Worm (Caenorhabditis elegans): ENCODE data around the gene mans-2.

Gene mans-2

DNA sequence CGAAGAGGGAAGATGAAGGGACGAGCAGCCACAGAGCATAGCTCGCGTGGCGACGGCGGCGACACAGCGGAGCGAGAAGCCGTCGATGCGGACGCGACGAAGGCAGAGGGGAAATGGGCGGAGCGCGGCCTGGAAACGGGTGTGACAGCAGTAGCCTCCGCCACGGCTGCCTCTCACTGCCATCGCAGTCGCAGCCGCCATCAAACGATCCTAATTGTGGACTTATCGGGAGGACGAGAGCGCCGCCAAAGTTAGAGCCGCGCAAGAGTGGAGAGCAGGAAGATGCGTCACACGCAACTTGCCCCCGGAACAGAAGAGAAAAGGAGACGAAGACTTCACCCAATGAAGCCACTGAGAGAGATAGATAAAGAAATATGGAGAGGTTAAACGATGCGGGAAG, 39.0 kb upstream of the mans-2 start:
- TF ChIP-seq efl-1 (optimal IDR thresholded peaks at IDR 0.05) (no peak), efl-1 (GFP tag; optimal IDR thresholded peaks at IDR 0.05 in 1 of 2) (no peak), skn-1 (tag; optimal IDR thresholded peaks at IDR 0.05) (no peak), mep-1 (tag; optimal IDR thresholded peaks at IDR 0.05) (peak; percentile 2), nhr-77 (tag; optimal IDR thresholded peaks at IDR 0.05) (no peak), C34B4.2 (tag; optimal IDR thresholded peaks at IDR 0.05) (no peak), unc-62 (GFP tag; optimal IDR thresholded peaks at IDR 0.05) (no peak), lin-35 (GFP tag; optimal IDR thresholded peaks at IDR 0.05) (peak in 1 of 2 experiments; percentile 8), alr-1 (tag; optimal IDR thresholded peaks at IDR 0.05; ENCODE audit: borderline replicate concordance) (no peak), fos-1 (tag; optimal IDR thresholded peaks at IDR 0.05) (no peak), pax-3 (tag; optimal IDR thresholded peaks at IDR 0.05) (no peak), lin-15B (tag; optimal IDR thresholded peaks at IDR 0.05) (no peak), vab-15 (tag; optimal IDR thresholded peaks at IDR 0.05) (no peak), pqm-1 (tag; optimal IDR thresholded peaks at IDR 0.05) (no peak), sup-37 (GFP tag; optimal IDR thresholded peaks at IDR 0.05) (no peak), nhr-19 (GFP tag; conservative IDR thresholded peaks at IDR 0.05) (0 out of 2 replicates have a peak, but pooled peaks have one; percentile 6), snu-23 (GFP tag; optimal IDR thresholded peaks at IDR 0.05) (peak; percentile 15), lin-39 (tag; optimal IDR thresholded peaks at IDR 0.05) (no peak), ceh-8 (GFP tag; optimal IDR thresholded peaks at IDR 0.05) (peak; percentile 73), xbp-1 (tag; optimal IDR thresholded peaks at IDR 0.05) (peak; percentile 17), nhr-237 (tag; optimal IDR thresholded peaks at IDR 0.05) (no peak), nhr-47 (tag; optimal IDR thresholded peaks at IDR 0.05) (peak; percentile 51), nhr-71 (tag; optimal IDR thresholded peaks at IDR 0.05) (peak; percentile 63), dsc-1 (tag; optimal IDR thresholded peaks at IDR 0.05) (peak; percentile 20), jun-1 (tag; optimal IDR thresholded peaks at IDR 0.05) (no peak), unc-130 (tag; optimal IDR thresholded peaks at IDR 0.05) (no peak), sptf-1 (tag; optimal IDR thresholded peaks at IDR 0.05) (no peak), snpc-4 (tag; optimal IDR thresholded peaks at IDR 0.05) (no peak), ceh-90 (tag; optimal IDR thresholded peaks at IDR 0.05) (no peak), ceh-88 (GFP tag; IDR thresholded peaks at IDR 0.05) (no peak), irx-1 (tag; optimal IDR thresholded peaks at IDR 0.05) (peak; percentile 26), nhr-84 (tag; optimal IDR thresholded peaks at IDR 0.05) (no peak), aly-2 (tag; optimal IDR thresholded peaks at IDR 0.05) (no peak), grh-1 (GFP tag; IDR thresholded peaks at IDR 0.05) (no peak), rnt-1 (tag; optimal IDR thresholded peaks at IDR 0.05) (no peak), hlh-17 (GFP tag; optimal IDR thresholded peaks at IDR 0.05; ENCODE audit: borderline replicate concordance) (no peak), hpl-2 (GFP tag; optimal IDR thresholded peaks at IDR 0.05) (no peak), nhr-11 (tag; optimal IDR thresholded peaks at IDR 0.05) (no peak), lir-3 (tag; optimal IDR thresholded peaks at IDR 0.05; ENCODE audit: poor library complexity) (no peak), efl-3 (GFP tag; optimal IDR thresholded peaks at IDR 0.05) (no peak), elt-2 (tag; optimal IDR thresholded peaks at IDR 0.05) (no peak), nhr-76 (tag; optimal IDR thresholded peaks at IDR 0.05) (no peak), aha-1 (tag; optimal IDR thresholded peaks at IDR 0.05) (no peak), blmp-1 (tag; optimal IDR thresholded peaks at IDR 0.05) (no peak), ceh-63 (GFP tag; optimal IDR thresholded peaks at IDR 0.05) (peak; percentile 82), fkh-4 (tag; optimal IDR thresholded peaks at IDR 0.05; ENCODE audit: borderline replicate concordance) (no peak), zag-1 (tag; optimal IDR thresholded peaks at IDR 0.05) (no peak), zip-4 (GFP tag; optimal IDR thresholded peaks at IDR 0.05) (no peak), ama-1 (optimal IDR thresholded peaks at IDR 0.05) (no peak), F16B12.6 (tag; optimal IDR thresholded peaks at IDR 0.05) (no peak), fkh-10 (GFP tag; optimal IDR thresholded peaks at IDR 0.05) (peak; percentile 71), swsn-7 (tag; optimal IDR thresholded peaks at IDR 0.05) (peak; percentile 33), lin-13 (GFP tag; optimal IDR thresholded peaks at IDR 0.05) (no peak), mab-9 (GFP tag; IDR thresholded peaks at IDR 0.05) (no peak), C04F5.9 (tag; optimal IDR thresholded peaks at IDR 0.05) (no peak)
